Fruit fly (Drosophila melanogaster): ENCODE results near the gene Sfp24Ba.

Gene Sfp24Ba

dm6 chr2L:3655698-3656105 lies 12.6 kb downstream of the Sfp24Ba start (continued):
- TF ChIP-seq CG10979 (tag; optimal IDR thresholded peaks at IDR 0.05) (peak; percentile 98), CG4707 (GFP tag; optimal IDR thresholded peaks at IDR 0.05) (peak; percentile 98), knrl (GFP tag; IDR thresholded peaks at IDR 0.05; ENCODE audit: partially characterized antibody) (no peak), maf-S (GFP tag; optimal IDR thresholded peaks at IDR 0.05) (peak; percentile 96), aop (GFP tag; IDR thresholded peaks at IDR 0.05) (peak; percentile 87), ssp (GFP tag; IDR thresholded peaks at IDR 0.05) (peak; percentile 89), E2f2 (GFP tag; IDR thresholded peaks at IDR 0.05) (peak; percentile 87), caup (GFP tag; optimal IDR thresholded peaks at IDR 0.05; ENCODE audit: severe bottlenecking) (peak; percentile 98), fd3F (GFP tag; optimal IDR thresholded peaks at IDR 0.05) (peak; percentile 96), exex (tag; optimal IDR thresholded peaks at IDR 0.05) (peak; percentile 93), CG3281 (GFP tag; optimal IDR thresholded peaks at IDR 0.05) (peak; percentile 99), CG15601 (tag; optimal IDR thresholded peaks at IDR 0.05) (peak; percentile 98), CG13894 (tag; optimal IDR thresholded peaks at IDR 0.05) (peak; percentile 97), repo (GFP tag; optimal IDR thresholded peaks at IDR 0.05) (peak; percentile 97), scrt (GFP tag; optimal IDR thresholded peaks at IDR 0.05) (peak; percentile 97), luna (GFP tag; optimal IDR thresholded peaks at IDR 0.05) (peak; percentile 96), CG13287 (GFP tag; IDR thresholded peaks at IDR 0.05; ENCODE audit: partially characterized antibody) (peak; percentile 35), CG7786 (GFP tag; optimal IDR thresholded peaks at IDR 0.05) (peak; percentile 98), CHES-1-like (GFP tag; optimal IDR thresholded peaks at IDR 0.05) (peak; percentile 98), Mrtf (GFP tag; IDR thresholded peaks at IDR 0.05) (peak; percentile 97), Sox100B (GFP tag; optimal IDR thresholded peaks at IDR 0.05) (peak; percentile 98), Jarid2 (GFP tag; optimal IDR thresholded peaks at IDR 0.05) (peak; percentile 88), CG8388 (GFP tag; optimal IDR thresholded peaks at IDR 0.05) (peak; percentile 99), esg (GFP tag; conservative IDR thresholded peaks at IDR 0.05) (peak; percentile 97), CG4854 (GFP tag; optimal IDR thresholded peaks at IDR 0.05) (peak; percentile 97), gem (tag; optimal IDR thresholded peaks at IDR 0.05) (peak; percentile 99), otp (GFP tag; IDR thresholded peaks at IDR 0.05) (peak; percentile 97), CG10431 (GFP tag; optimal IDR thresholded peaks at IDR 0.05) (peak; percentile 96), run (tag; optimal IDR thresholded peaks at IDR 0.05) (peak; percentile 97), Oli (tag; optimal IDR thresholded peaks at IDR 0.05) (peak; percentile 99), Sry-β (GFP tag; optimal IDR thresholded peaks at IDR 0.05) (peak; percentile 57), Nf-YA (GFP tag; IDR thresholded peaks at IDR 0.05) (peak; percentile 96), CG17361 (GFP tag; IDR thresholded peaks at IDR 0.05) (peak; percentile 98), CG2875 (GFP tag; optimal IDR thresholded peaks at IDR 0.05) (peak; percentile 97), zen2 (GFP tag; IDR thresholded peaks at IDR 0.05; ENCODE audit: partially characterized antibody) (no peak), CG17829 (tag; optimal IDR thresholded peaks at IDR 0.05) (peak; percentile 99), emc (GFP tag; optimal IDR thresholded peaks at IDR 0.05) (peak; percentile 94), Spps (tag; optimal IDR thresholded peaks at IDR 0.05) (peak; percentile 97), Doc3 (GFP tag; IDR thresholded peaks at IDR 0.05; ENCODE audit: partially characterized antibody) (no peak), eyg (GFP tag; optimal IDR thresholded peaks at IDR 0.05) (peak; percentile 97), CG16863 (GFP tag; optimal IDR thresholded peaks at IDR 0.05) (peak; percentile 98), D19A (tag; optimal IDR thresholded peaks at IDR 0.05) (peak; percentile 96), Lhr (GFP tag; optimal IDR thresholded peaks at IDR 0.05) (peak; percentile 93), Nf-YC (tag; optimal IDR thresholded peaks at IDR 0.05) (peak; percentile 92), az2 (GFP tag; optimal IDR thresholded peaks at IDR 0.05) (peak; percentile 98), CG12659 (GFP tag; optimal IDR thresholded peaks at IDR 0.05) (peak; percentile 99), z (GFP tag; IDR thresholded peaks at IDR 0.05) (peak; percentile 65), CG2889 (GFP tag; IDR thresholded peaks at IDR 0.05) (peak; percentile 95), CG15696 (tag; optimal IDR thresholded peaks at IDR 0.05) (peak; percentile 96), chm (GFP tag; IDR thresholded peaks at IDR 0.05) (peak; percentile 99)
